Worm (Caenorhabditis elegans): ENCODE data around the gene irld-2.

DNA sequence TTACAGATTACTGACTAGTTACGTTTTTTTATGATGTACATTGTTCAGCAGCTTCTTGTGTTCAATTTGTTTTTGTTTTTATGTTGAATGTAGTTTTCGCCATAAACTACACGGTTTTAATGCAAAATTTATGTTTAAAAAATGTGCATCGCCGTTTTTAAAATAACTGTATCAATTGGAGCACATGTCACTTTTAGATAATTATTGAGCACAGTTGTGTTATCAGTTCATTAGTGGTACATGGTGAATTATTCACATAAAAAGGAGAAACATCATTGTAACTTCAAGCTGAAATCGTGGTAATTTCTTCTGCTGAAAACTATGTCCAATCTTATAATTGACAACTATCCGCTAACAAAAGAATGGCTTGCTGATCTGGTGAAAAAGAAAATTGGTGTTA lies 17.4 kb upstream of the irld-2 start:
- TF ChIP-seq W03F9.2 (tag; optimal IDR thresholded peaks at IDR 0.05) (no peak), him-1 (tag; optimal IDR thresholded peaks at IDR 0.05) (no peak), dao-5 (tag; optimal IDR thresholded peaks at IDR 0.05) (no peak)

Data from whole organism, L4/young adult.